Fruit fly (Drosophila melanogaster): ENCODE measurements around the gene COX7A.

Gene COX7A

dm6 chr3R:8303848-8304247, 37.0 kb downstream of the COX7A start, which contains the start of gene nac (continued):
- TF ChIP-seq sna (GFP tag; IDR thresholded peaks at IDR 0.05; ENCODE audit: partially characterized antibody) (0 out of 2 replicates have a peak, but pooled peaks have one; percentile 16), CG2199 (GFP tag; IDR thresholded peaks at IDR 0.05) (peak; percentile 26; the same call in 1 of the 3 replicates), Xrp1 (GFP tag; IDR thresholded peaks at IDR 0.05) (peak; percentile 24; the same call in 1 of the 2 replicates), Abd-B (GFP tag; optimal IDR thresholded peaks at IDR 0.05) (no peak), CG13123 (GFP tag; optimal IDR thresholded peaks at IDR 0.05) (no peak), vvl (GFP tag; IDR thresholded peaks at IDR 0.05) (no peak), Med (GFP tag) (peak; percentile 79), NK7.1 (GFP tag; optimal IDR thresholded peaks at IDR 0.05) (no peak), Atf6 (GFP tag; IDR thresholded peaks at IDR 0.05) (0 out of 2 replicates have a peak, but pooled peaks have one; percentile 46), z (GFP tag; IDR thresholded peaks at IDR 0.05) (peak; percentile 78), CG15479 (GFP tag; optimal IDR thresholded peaks at IDR 0.05) (peak; percentile 19), D19A (tag; optimal IDR thresholded peaks at IDR 0.05) (peak; percentile 3), Mes4 (GFP tag; optimal IDR thresholded peaks at IDR 0.05) (no peak), cwo (GFP tag; optimal IDR thresholded peaks at IDR 0.05) (no peak), CG11247 (GFP tag; IDR thresholded peaks at IDR 0.05) (peak; percentile 38; the same call in 1 of the 2 replicates), pita (GFP tag; optimal IDR thresholded peaks at IDR 0.05) (no peak), MESR4 (GFP tag; optimal IDR thresholded peaks at IDR 0.05) (peak; percentile 41), Dip3 (GFP tag; optimal IDR thresholded peaks at IDR 0.05) (no peak), CG3281 (GFP tag; optimal IDR thresholded peaks at IDR 0.05) (peak; percentile 8), Pdp1 (GFP tag; optimal IDR thresholded peaks at IDR 0.05) (peak in 1 of 2 experiments; percentile 21), Ptx1 (GFP tag; IDR thresholded peaks at IDR 0.05) (no peak), tx (GFP tag; optimal IDR thresholded peaks at IDR 0.05) (no peak), CG10366 (GFP tag; IDR thresholded peaks at IDR 0.05) (0 out of 2 replicates have a peak, but pooled peaks have one; percentile 20), NFAT (GFP tag; IDR thresholded peaks at IDR 0.05) (peak; percentile 37), GATAe (GFP tag; conservative IDR thresholded peaks at IDR 0.05) (no peak), eyg (GFP tag; optimal IDR thresholded peaks at IDR 0.05) (no peak), Chrac-16 (GFP tag; optimal IDR thresholded peaks at IDR 0.05) (no peak), HLH4C (GFP tag; IDR thresholded peaks at IDR 0.05; ENCODE audit: partially characterized antibody) (no peak), CTCF (GFP tag; optimal IDR thresholded peaks at IDR 0.05) (no peak), CG32532 (GFP tag; IDR thresholded peaks at IDR 0.05) (peak; percentile 33; the same call in 1 of the 2 replicates), CG10979 (tag; optimal IDR thresholded peaks at IDR 0.05) (no peak), hbn (GFP tag; IDR thresholded peaks at IDR 0.05; ENCODE audit: partially characterized antibody) (no peak; the same call in 1 of the 2 replicates), CG34422 (GFP tag; IDR thresholded peaks at IDR 0.05) (peak; percentile 61; the same call in 2 of the 3 replicates), NC2α (GFP tag; optimal IDR thresholded peaks at IDR 0.05) (no peak), CG9727 (GFP tag; optimal IDR thresholded peaks at IDR 0.05) (no peak), HmgZ (tag; optimal IDR thresholded peaks at IDR 0.05) (peak; percentile 41), mld (GFP tag; IDR thresholded peaks at IDR 0.05; ENCODE audit: partially characterized antibody) (no peak), Asciz (GFP tag; optimal IDR thresholded peaks at IDR 0.05) (no peak), Rfx (GFP tag; IDR thresholded peaks at IDR 0.05) (peak; percentile 40; the same call in 1 of the 2 replicates), CG1832 (GFP tag; optimal IDR thresholded peaks at IDR 0.05) (no peak), Opbp (GFP tag; IDR thresholded peaks at IDR 0.05; ENCODE audit: partially characterized antibody) (no peak), BEAF-32 (GFP tag; optimal IDR thresholded peaks at IDR 0.05) (no peak), HLH3B (GFP tag; IDR thresholded peaks at IDR 0.05) (peak; percentile 19; the same call in 1 of the 2 replicates), Meics (GFP tag; optimal IDR thresholded peaks at IDR 0.05) (peak; percentile 10), Trl (optimal IDR thresholded peaks at IDR 0.05) (no peak), Trl (GFP tag; optimal IDR thresholded peaks at IDR 0.05) (no peak), so (GFP tag; IDR thresholded peaks at IDR 0.05) (0 out of 3 replicates have a peak, but pooled peaks have one; percentile 12), lilli (GFP tag; optimal IDR thresholded peaks at IDR 0.05) (peak; percentile 41), CG9817 (tag; optimal IDR thresholded peaks at IDR 0.05) (no peak), CG18476 (GFP tag; optimal IDR thresholded peaks at IDR 0.05) (peak; percentile 100), pzg (GFP tag; optimal IDR thresholded peaks at IDR 0.05) (peak; percentile 9)
